Worm (Caenorhabditis elegans) whole organism, L2 larva: Measurements from ENCODE around the gene srr-8.
A peak's percentile ranks its signal among the peaks of the same experiment; 100 is the strongest.

Experiments used
- C34F6.9 ChIP-seq: fragments of 150-350 bp; optimal IDR thresholded peaks from 2 replicates; lab custom pipeline; 2014; ENCODE audit warnings: missing biosample characterization, missing genetic modification characterization
- F13H6.1 ChIP-seq: sonication (generic microtip); optimal IDR thresholded peaks from 2 replicates; lab custom pipeline; 2016; ENCODE audit warnings: missing genetic modification characterization, missing compliant biosample characterization
- R02D3.7 ChIP-seq: fragments of 150-350 bp; optimal IDR thresholded peaks from 2 replicates; lab custom pipeline; 2014; ENCODE audit warnings: missing biosample characterization, missing genetic modification characterization
- Y55F3AM.14 ChIP-seq: fragments of 200-800 bp; sonication (Bioruptor generic); optimal IDR thresholded peaks from 2 replicates; lab custom pipeline; 2018; ENCODE audit warnings: mild to moderate bottlenecking, missing genetic modification characterization, missing compliant biosample characterization
- alr-1 ChIP-seq: fragments of 150-350 bp; optimal IDR thresholded peaks from 2 replicates; lab custom pipeline; 2014; ENCODE audit warnings: missing biosample characterization, missing genetic modification characterization
- aly-2 ChIP-seq: fragments of 150-350 bp; optimal IDR thresholded peaks from 2 replicates; lab custom pipeline; 2014; ENCODE audit warnings: missing biosample characterization, missing genetic modification characterization
- blmp-1 ChIP-seq: sonication (generic microtip); optimal IDR thresholded peaks from 2 replicates; lab custom pipeline; 2017; ENCODE audit warnings: missing genetic modification characterization, mild to moderate bottlenecking, missing compliant biosample characterization, antibody characterized with exemption, moderate library complexity; ENCODE audit not compliant: insufficient read depth
- ceh-16 ChIP-seq: fragments of 150-350 bp; optimal IDR thresholded peaks from 2 replicates; lab custom pipeline; 2014; ENCODE audit warnings: missing biosample characterization, missing genetic modification characterization
- ceh-82 ChIP-seq: fragments of 150-350 bp; optimal IDR thresholded peaks from 2 replicates; lab custom pipeline; 2014; ENCODE audit warnings: missing biosample characterization, missing genetic modification characterization
- crh-2 ChIP-seq: sonication (generic microtip); optimal IDR thresholded peaks from 2 replicates; lab custom pipeline; 2017; ENCODE audit warnings: missing biosample characterization, missing genetic modification characterization
- dmd-4 ChIP-seq: sonication (generic microtip); optimal IDR thresholded peaks from 2 replicates; lab custom pipeline; 2017; ENCODE audit warnings: missing biosample characterization, missing genetic modification characterization
- egl-27 ChIP-seq: sonication (generic microtip); optimal IDR thresholded peaks from 3 replicates; lab custom pipeline; 2017; ENCODE audit warnings: missing biosample characterization, missing genetic modification reagents, missing genetic modification characterization
- elt-1 ChIP-seq: fragments of 150-350 bp; optimal IDR thresholded peaks from 2 replicates; lab custom pipeline; 2014; ENCODE audit warnings: missing biosample characterization, missing genetic modification characterization
- fos-1 ChIP-seq: fragments of 150-350 bp; optimal IDR thresholded peaks from 2 replicates; lab custom pipeline; 2014; ENCODE audit warnings: missing biosample characterization, missing genetic modification characterization
- gmeb-1 ChIP-seq: fragments of 150-350 bp; optimal IDR thresholded peaks from 2 replicates; lab custom pipeline; 2014; ENCODE audit warnings: missing biosample characterization, missing genetic modification characterization
- lin-11 ChIP-seq: fragments of 150-350 bp; sonication (generic microtip); optimal IDR thresholded peaks from 2 replicates; lab custom pipeline; 2014; ENCODE audit warnings: missing biosample characterization, missing genetic modification characterization, inconsistent platforms, mixed read lengths
- lin-13 ChIP-seq: fragments of 150-350 bp; optimal IDR thresholded peaks from 2 replicates; lab custom pipeline; 2014; ENCODE audit warnings: missing biosample characterization, missing genetic modification reagents, missing genetic modification characterization
- lin-39 ChIP-seq: fragments of 150-350 bp; optimal IDR thresholded peaks from 2 replicates; lab custom pipeline; 2014; ENCODE audit warnings: missing biosample characterization, missing genetic modification reagents, missing genetic modification characterization
- lsy-2 ChIP-seq, 2 experiments: fragments of 150-350 bp in 1 of 2; sonication (generic microtip) in 1 of 2; optimal IDR thresholded peaks; 2 replicates each; lab custom pipeline; 2014 to 2017; ENCODE audit warnings: missing biosample characterization in 2 of 2, missing genetic modification characterization in 2 of 2
- mbf-1 ChIP-seq: sonication (generic microtip); optimal IDR thresholded peaks from 2 replicates; lab custom pipeline; 2017; ENCODE audit warnings: missing biosample characterization, missing genetic modification characterization
- mdl-1 ChIP-seq, 2 experiments: fragments of 150-350 bp in 1 of 2; sonication (generic microtip) in 1 of 2; optimal IDR thresholded peaks; 2 replicates each; lab custom pipeline; 2017; ENCODE audit warnings: missing biosample characterization in 2 of 2, missing genetic modification characterization in 2 of 2
- nhr-10 ChIP-seq: sonication (generic microtip); optimal IDR thresholded peaks from 2 replicates; lab custom pipeline; 2017; ENCODE audit warnings: missing biosample characterization, missing genetic modification characterization
- nhr-11 ChIP-seq: fragments of 150-350 bp; optimal IDR thresholded peaks from 2 replicates; lab custom pipeline; 2014; ENCODE audit warnings: missing biosample characterization, missing genetic modification characterization
- nhr-129 ChIP-seq: fragments of 150-350 bp; optimal IDR thresholded peaks from 2 replicates; lab custom pipeline; 2014; ENCODE audit warnings: missing biosample characterization, missing genetic modification characterization
- nhr-23 ChIP-seq: fragments of 150-350 bp; optimal IDR thresholded peaks from 2 replicates; lab custom pipeline; 2014; ENCODE audit warnings: missing biosample characterization, missing genetic modification reagents, missing genetic modification characterization
- nhr-237 ChIP-seq: fragments of 150-350 bp; optimal IDR thresholded peaks from 2 replicates; lab custom pipeline; 2014; ENCODE audit warnings: missing biosample characterization, missing genetic modification characterization
- nhr-25 ChIP-seq: fragments of 150-350 bp; sonication (generic microtip); optimal IDR thresholded peaks from 3 replicates; lab custom pipeline; 2014; ENCODE audit warnings: missing biosample characterization, missing genetic modification characterization
- nhr-6 ChIP-seq: fragments of 150-350 bp; optimal IDR thresholded peaks from 2 replicates; lab custom pipeline; 2014; ENCODE audit warnings: missing biosample characterization, missing genetic modification characterization
- nhr-77 ChIP-seq: fragments of 150-350 bp; optimal IDR thresholded peaks from 2 replicates; lab custom pipeline; 2014; ENCODE audit warnings: missing biosample characterization, missing genetic modification characterization
- peb-1 ChIP-seq: fragments of 150-350 bp; optimal IDR thresholded peaks from 2 replicates; lab custom pipeline; 2014; ENCODE audit warnings: missing biosample characterization, missing genetic modification characterization
- snpc-4 ChIP-seq: fragments of 150-350 bp; optimal IDR thresholded peaks from 2 replicates; lab custom pipeline; 2014; ENCODE audit warnings: missing biosample characterization, missing genetic modification characterization
- unc-39 ChIP-seq: fragments of 150-350 bp; optimal IDR thresholded peaks from 2 replicates; lab custom pipeline; 2014; ENCODE audit warnings: missing biosample characterization, missing genetic modification characterization
- unc-62 ChIP-seq: fragments of 150-350 bp; optimal IDR thresholded peaks from 2 replicates; lab custom pipeline; 2014; ENCODE audit warnings: missing biosample characterization, missing genetic modification reagents, missing genetic modification characterization
- zag-1 ChIP-seq: fragments of 150-350 bp; optimal IDR thresholded peaks from 2 replicates; lab custom pipeline; 2014; ENCODE audit warnings: missing biosample characterization, missing genetic modification characterization
- ztf-11 ChIP-seq: sonication (generic microtip); optimal IDR thresholded peaks from 2 replicates; lab custom pipeline; 2017; ENCODE audit warnings: missing biosample characterization, missing genetic modification characterization

Gene srr-8

DNA sequence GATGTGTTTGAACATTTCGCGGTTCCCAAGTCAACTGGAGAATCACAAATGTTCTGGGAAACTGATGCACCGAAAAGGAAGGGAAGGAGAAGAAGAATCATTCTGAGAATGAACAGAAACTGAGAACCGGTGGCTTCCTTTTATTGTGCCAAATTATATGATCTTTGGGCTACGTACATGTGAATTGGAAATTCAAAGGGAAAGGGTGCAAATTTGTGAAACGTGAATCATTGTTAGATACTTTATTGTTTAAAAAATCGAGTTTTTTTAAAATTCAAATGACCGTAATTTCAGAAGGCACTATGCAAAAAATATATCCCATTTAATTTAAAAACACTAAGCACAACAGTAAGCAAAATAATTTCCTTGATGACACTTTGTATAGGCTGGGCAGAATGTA lies 33.6 kb downstream of the srr-8 start, which contains the start of gene K11D12.6:
K11D12.6 (minus strand) TSS at position 101 of the 400 bp plus-strand sequence.
- TF ChIP-seq nhr-6 (tag; lab: Kevin White, UChicago), result no peak
- TF ChIP-seq ceh-16 (tag; lab: Kevin White, UChicago), result no peak
- no peak for TF ChIP-seq lin-11 (tag; lab: Kevin White, UChicago)
- no peak for TF ChIP-seq unc-39 (tag; lab: Kevin White, UChicago)
- TF ChIP-seq nhr-10 (tag; lab: Kevin White, UChicago), result no peak
- no peak for TF ChIP-seq F13H6.1 (tag; lab: Kevin White, UChicago)
- TF ChIP-seq egl-27, result no peak
- TF ChIP-seq mbf-1, result no peak
- no peak for TF ChIP-seq crh-2 (tag; lab: Kevin White, UChicago)
- no peak for TF ChIP-seq C34F6.9

DNA sequence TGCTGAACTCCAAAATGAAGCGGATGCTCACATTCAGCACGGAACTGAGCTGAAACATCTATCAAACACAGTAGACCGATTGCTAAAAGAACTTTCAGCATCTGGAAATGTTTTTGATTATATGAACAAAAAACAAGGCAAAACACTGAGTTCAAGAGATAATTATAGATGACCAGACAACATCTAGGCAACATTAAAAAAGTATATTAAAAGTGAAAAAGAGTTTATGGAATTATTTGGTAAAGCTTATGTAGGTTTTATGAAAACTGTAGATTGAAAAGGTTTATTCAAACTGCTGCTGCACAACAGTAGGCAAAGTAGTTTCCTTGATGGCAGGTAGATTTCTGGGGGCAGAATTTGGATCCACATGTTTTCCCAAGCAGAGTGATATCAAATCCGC lies 34.9 kb downstream of the srr-8 start, which contains the start of gene K11D12.7:
K11D12.7 (minus strand) TSS at position 101 of the 400 bp plus-strand sequence.
- no peak for TF ChIP-seq F13H6.1 (tag; lab: Kevin White, UChicago)
- TF ChIP-seq, all 48 proteins: peak for 0

DNA sequence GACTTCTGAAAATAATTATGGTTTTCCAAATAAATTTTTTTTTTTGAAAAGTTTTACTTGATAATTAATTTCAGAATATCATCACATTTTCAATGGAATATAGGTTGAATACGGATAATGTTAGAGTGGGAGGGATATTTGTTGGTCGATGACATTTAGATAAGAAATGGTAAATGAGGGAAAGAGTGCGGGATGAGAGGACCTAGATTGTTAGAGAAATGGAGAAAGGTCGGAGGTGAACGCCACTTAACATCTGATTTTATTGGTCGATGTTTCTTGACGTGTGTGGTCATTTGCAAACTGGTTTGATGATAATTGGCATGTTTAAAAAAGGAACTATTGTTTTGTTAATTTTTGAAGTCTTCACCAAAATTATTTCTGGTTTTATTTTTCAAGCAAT lies 37.0 kb downstream of the srr-8 start:
- TF ChIP-seq nhr-25 (tag; lab: Kevin White, UChicago) (peak; percentile 27), dmd-4 (no peak)

DNA sequence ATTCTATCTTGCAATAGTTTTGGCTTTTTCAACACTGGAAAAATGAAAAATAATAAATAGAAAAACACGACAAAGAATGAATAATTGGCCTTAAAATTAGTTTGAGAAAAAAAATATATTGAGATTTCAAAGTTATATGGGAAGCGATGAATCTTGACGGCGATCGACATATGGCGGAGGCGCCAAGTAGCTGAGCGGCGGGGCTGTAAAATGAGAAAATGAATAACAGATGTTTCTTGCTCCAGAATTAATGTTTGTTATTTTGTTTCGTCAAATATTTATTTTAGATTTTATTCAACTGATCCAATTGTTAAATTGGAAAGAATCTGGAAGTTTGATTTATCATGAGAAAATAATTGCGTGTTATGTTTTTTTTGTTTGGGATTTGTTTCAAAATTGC lies 38.1 kb downstream of the srr-8 start, which contains the start of gene K11D12.11:
K11D12.11 (minus strand) TSS at position 42 of the 400 bp plus-strand sequence.
- TF ChIP-seq nhr-77 (no peak), nhr-25 (tag; lab: Kevin White, UChicago) (no peak), elt-1 (no peak), ceh-16 (tag; lab: Kevin White, UChicago) (no peak), gmeb-1 (tag; lab: Kevin White, UChicago) (no peak), lin-11 (tag; lab: Kevin White, UChicago) (no peak), nhr-23 (tag; lab: Kevin White, UChicago) (no peak), lin-13 (GFP tag; lab: Kevin White, UChicago) (no peak), mbf-1 (no peak), peb-1 (tag; lab: Kevin White, UChicago) (no peak), C34F6.9 (no peak), unc-39 (tag; lab: Kevin White, UChicago) (no peak), nhr-11 (tag; lab: Kevin White, UChicago) (no peak), aly-2 (no peak), lin-39 (no peak), ceh-82 (tag; lab: Kevin White, UChicago) (no peak), fos-1 (tag; lab: Kevin White, UChicago) (no peak), alr-1 (tag; lab: Kevin White, UChicago) (no peak)

DNA sequence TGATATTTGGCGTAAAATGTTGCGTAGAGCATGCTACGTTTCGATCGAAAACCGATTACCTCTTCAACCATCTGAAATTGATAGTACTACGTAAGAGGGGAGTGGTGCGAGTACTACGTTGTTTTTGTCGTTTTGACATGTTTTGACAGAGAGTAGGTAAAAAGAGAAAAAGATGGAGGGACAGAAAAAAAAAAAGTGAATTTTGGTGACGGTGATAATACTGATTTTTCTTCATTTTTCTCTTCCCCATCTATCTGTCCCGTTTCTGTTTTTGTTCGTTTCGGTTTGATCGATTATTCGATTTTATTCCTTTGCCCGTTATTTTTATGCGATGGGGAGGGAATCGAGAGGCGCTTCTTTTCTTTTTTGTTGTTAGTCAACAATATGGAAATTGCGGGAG lies 39.4 kb downstream of the srr-8 start, which contains the start of gene K11D12.8:
K11D12.8 (minus strand) TSS at position 77 of the 400 bp plus-strand sequence.
- TF ChIP-seq aly-2 (no peak), blmp-1 (tag; lab: Kevin White, UChicago) (no peak), snpc-4 (tag; lab: Kevin White, UChicago) (no peak)

DNA sequence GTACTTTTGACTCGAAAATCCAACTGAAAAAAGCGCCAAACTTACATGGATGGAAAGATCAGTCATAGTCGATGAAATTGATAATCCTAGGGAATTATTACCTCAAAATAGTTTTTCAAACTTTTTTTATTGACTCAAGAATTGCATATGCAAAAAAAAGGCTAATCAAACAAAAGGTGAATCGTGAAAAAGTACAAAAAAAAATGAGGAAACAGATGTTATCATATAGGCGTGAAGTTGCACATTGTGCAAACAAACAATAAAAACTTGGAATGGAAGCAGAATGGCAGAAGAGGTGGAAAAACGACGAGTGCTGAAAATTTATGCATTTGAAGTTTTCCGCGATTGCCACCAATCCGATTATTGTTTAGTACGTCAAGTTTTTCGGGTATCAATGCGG lies 44.6 kb downstream of the srr-8 start, which contains the start of gene exc-14:
exc-14 (minus strand) TSS at position 101 of the 400 bp plus-strand sequence.
- TF ChIP-seq lsy-2 (tag; optimal IDR thresholded peaks at IDR 0.05; lab: Kevin White, UChicago) (no peak), zag-1 (tag; lab: Kevin White, UChicago) (no peak), lin-39 (no peak), mdl-1 (tag; optimal IDR thresholded peaks at IDR 0.05; lab: Kevin White, UChicago) (no peak), Y55F3AM.14 (GFP tag; lab: Kevin White, UChicago) (no peak), gmeb-1 (tag; lab: Kevin White, UChicago) (no peak), nhr-237 (no peak), unc-39 (tag; lab: Kevin White, UChicago) (no peak), nhr-6 (tag; lab: Kevin White, UChicago) (no peak), ztf-11 (tag; lab: Kevin White, UChicago) (no peak), R02D3.7 (no peak), lin-13 (GFP tag; lab: Kevin White, UChicago) (no peak), nhr-11 (tag; lab: Kevin White, UChicago) (no peak), crh-2 (tag; lab: Kevin White, UChicago) (no peak), F13H6.1 (tag; lab: Kevin White, UChicago) (no peak), nhr-129 (tag; lab: Kevin White, UChicago) (no peak), unc-62 (GFP tag; lab: Kevin White, UChicago) (no peak), fos-1 (tag; lab: Kevin White, UChicago) (no peak)
- TF ChIP-seq, all 48 proteins: peak for 0
